Fruit fly (Drosophila melanogaster) whole organism, embryonic: ENCODE measurements around the gene Ac76E.

Experiments
- Atf-2 ChIP-seq: fragments of 200-800 bp; sonication (Bioruptor generic); optimal IDR thresholded peaks from 2 replicates; lab custom pipeline; 2016; ENCODE audit warnings: missing biosample characterization, missing genetic modification characterization
- CG10209 ChIP-seq: fragments of 200-800 bp; sonication (Bioruptor generic); optimal IDR thresholded peaks from 3 replicates; lab custom pipeline; 2017; ENCODE audit warnings: missing biosample characterization, mild to moderate bottlenecking, missing genetic modification characterization, missing genetic modification reagents
- CG10274 ChIP-seq: fragments of 200-800 bp; sonication (Bioruptor generic); optimal IDR thresholded peaks from 3 replicates; lab custom pipeline; 2017; ENCODE audit warnings: missing biosample characterization, mild to moderate bottlenecking, missing genetic modification characterization
- CG10321 ChIP-seq: fragments of 200-800 bp; sonication (Bioruptor generic); IDR thresholded peaks from 2 replicates; pipeline ENCODE4 v1.3.6; 2022; ENCODE audit warnings: missing biosample characterization, missing genetic modification characterization
- CG11695 ChIP-seq: fragments of 200-800 bp; sonication (Bioruptor generic); IDR thresholded peaks from 3 replicates; pipeline ENCODE4 v1.3.6; 2022; ENCODE audit warnings: missing biosample characterization, missing genetic modification characterization
- CG12942 ChIP-seq: fragments of 200-800 bp; sonication (Bioruptor generic); optimal IDR thresholded peaks from 3 replicates; lab custom pipeline; 2016; ENCODE audit warnings: missing biosample characterization, missing genetic modification characterization
- CG14014 ChIP-seq: fragments of 200-800 bp; sonication (Bioruptor generic); IDR thresholded peaks from 2 replicates; pipeline ENCODE4 v1.3.6; 2022; ENCODE audit warnings: missing biosample characterization, missing genetic modification characterization
- CG14965 ChIP-seq: fragments of 200-800 bp; sonication (Bioruptor generic); optimal IDR thresholded peaks from 2 replicates; lab custom pipeline; 2016; ENCODE audit warnings: missing biosample characterization, missing genetic modification characterization, borderline replicate concordance
- CG15514 ChIP-seq: fragments of 200-800 bp; sonication (Bioruptor generic); optimal IDR thresholded peaks from 3 replicates; lab custom pipeline; 2017; ENCODE audit warnings: missing biosample characterization, missing genetic modification characterization, mild to moderate bottlenecking, moderate library complexity, missing genetic modification reagents
- CG1602 ChIP-seq: fragments of 200-800 bp; sonication (Bioruptor generic); optimal IDR thresholded peaks from 3 replicates; lab custom pipeline; 2016; ENCODE audit warnings: missing biosample characterization, missing genetic modification characterization
- CG17328 ChIP-seq: fragments of 200-800 bp; sonication (Bioruptor generic); IDR thresholded peaks from 2 replicates; pipeline ENCODE4 v1.3.6; 2022; ENCODE audit warnings: missing biosample characterization, missing genetic modification characterization
- CG17359 ChIP-seq: fragments of 200-800 bp; sonication (Bioruptor generic); optimal IDR thresholded peaks from 3 replicates; lab custom pipeline; 2018; ENCODE audit warnings: missing biosample characterization, mild to moderate bottlenecking, missing genetic modification characterization, moderate library complexity
- CG17802 ChIP-seq: fragments of 200-800 bp; sonication (Bioruptor generic); optimal IDR thresholded peaks from 2 replicates; lab custom pipeline; 2018; ENCODE audit warnings: missing biosample characterization, mild to moderate bottlenecking, missing genetic modification characterization, moderate library complexity
- CG18619 ChIP-seq: fragments of 200-800 bp; sonication (Bioruptor generic); optimal IDR thresholded peaks from 3 replicates; lab custom pipeline; 2017; ENCODE audit warnings: missing biosample characterization, mild to moderate bottlenecking, missing genetic modification characterization
- CG2712 ChIP-seq: fragments of 200-800 bp; optimal IDR thresholded peaks from 3 replicates; lab custom pipeline; 2019; ENCODE audit warnings: missing biosample characterization, mild to moderate bottlenecking, missing genetic modification characterization, moderate library complexity
- CG32772 ChIP-seq: fragments of 200-800 bp; sonication (Bioruptor generic); IDR thresholded peaks from 2 replicates; pipeline ENCODE4 v1.3.6; 2022; ENCODE audit warnings: missing biosample characterization, missing genetic modification characterization
- CG4854 ChIP-seq: fragments of 200-800 bp; sonication (Bioruptor generic); optimal IDR thresholded peaks from 2 replicates; lab custom pipeline; 2016; ENCODE audit warnings: missing biosample characterization, missing genetic modification characterization, inconsistent platforms
- CG6175 ChIP-seq: fragments of 200-800 bp; sonication (Bioruptor generic); IDR thresholded peaks from 3 replicates; pipeline ENCODE4 v1.3.6; 2022; ENCODE audit warnings: missing biosample characterization, missing genetic modification characterization
- CG6813 ChIP-seq: fragments of 200-800 bp; sonication (Bioruptor generic); optimal IDR thresholded peaks from 2 replicates; lab custom pipeline; 2017; ENCODE audit warnings: missing biosample characterization, missing genetic modification characterization, mild to moderate bottlenecking, moderate library complexity, missing genetic modification reagents
- CG9215 ChIP-seq: fragments of 200-800 bp; sonication (Bioruptor generic); IDR thresholded peaks from 2 replicates; pipeline ENCODE4 v1.3.6; 2022; ENCODE audit warnings: missing biosample characterization, missing genetic modification characterization
- Chrac-16 ChIP-seq: fragments of 200-800 bp; sonication (Bioruptor generic); optimal IDR thresholded peaks from 3 replicates; lab custom pipeline; 2016; ENCODE audit warnings: missing biosample characterization, missing genetic modification characterization
- Dbx ChIP-seq: fragments of 200-800 bp; sonication (Bioruptor generic); IDR thresholded peaks from 3 replicates; pipeline ENCODE4 v1.3.6; 2022; ENCODE audit warnings: missing biosample characterization, missing genetic modification characterization
- Dip3 ChIP-seq: fragments of 200-800 bp; sonication (Bioruptor generic); optimal IDR thresholded peaks from 3 replicates; lab custom pipeline; 2016; ENCODE audit warnings: missing biosample characterization, missing genetic modification characterization
- H15 ChIP-seq: fragments of 200-800 bp; sonication (Bioruptor generic); IDR thresholded peaks from 3 replicates; pipeline ENCODE4 v1.3.6; 2022; ENCODE audit warnings: missing biosample characterization, missing genetic modification characterization
- Ptx1 ChIP-seq: fragments of 200-800 bp; sonication (Bioruptor generic); IDR thresholded peaks from 2 replicates; pipeline ENCODE4 v1.3.6; 2022; ENCODE audit warnings: missing biosample characterization, missing genetic modification characterization
- Sox102F ChIP-seq: fragments of 200-800 bp; sonication (Bioruptor generic); optimal IDR thresholded peaks from 2 replicates; lab custom pipeline; 2018; ENCODE audit warnings: missing biosample characterization, mild to moderate bottlenecking, missing genetic modification characterization, moderate library complexity
- YL-1 ChIP-seq: fragments of 200-800 bp; sonication (Bioruptor generic); optimal IDR thresholded peaks from 3 replicates; lab custom pipeline; 2017; ENCODE audit warnings: missing biosample characterization, mild to moderate bottlenecking, missing genetic modification characterization
- bab2 ChIP-seq: fragments of 200-800 bp; sonication (Bioruptor generic); optimal IDR thresholded peaks from 2 replicates; lab custom pipeline; 2016; ENCODE audit warnings: missing biosample characterization, missing genetic modification characterization
- bsh ChIP-seq, 2 experiments: fragments of 200-800 bp; sonication (Bioruptor generic); optimal IDR thresholded peaks; 2 replicates each; lab custom pipeline; 2017 to 2018; ENCODE audit warnings: mild to moderate bottlenecking in 2 of 2, missing biosample characterization in 2 of 2, missing genetic modification characterization in 2 of 2, moderate library complexity in 1 of 2
- cg ChIP-seq: fragments of 200-800 bp; sonication (Bioruptor generic); optimal IDR thresholded peaks from 3 replicates; lab custom pipeline; 2019; ENCODE audit warnings: missing biosample characterization, mild to moderate bottlenecking, missing genetic modification characterization, moderate library complexity
- crp ChIP-seq, 2 experiments: fragments of 200-800 bp; sonication (Bioruptor generic); optimal IDR thresholded peaks; 2 replicates in 1 of 2; 3 replicates in 1 of 2; lab custom pipeline; 2017; ENCODE audit warnings: missing biosample characterization in 2 of 2, missing genetic modification characterization in 2 of 2, mild to moderate bottlenecking in 1 of 2, moderate library complexity in 1 of 2
- da ChIP-seq: fragments of 200-800 bp; sonication (Bioruptor generic); optimal IDR thresholded peaks from 2 replicates; lab custom pipeline; 2016; ENCODE audit warnings: missing biosample characterization, missing genetic modification characterization
- dmrt11E ChIP-seq: fragments of 200-800 bp; sonication (Bioruptor generic); optimal IDR thresholded peaks from 3 replicates; lab custom pipeline; 2018; ENCODE audit warnings: missing biosample characterization, mild to moderate bottlenecking, missing genetic modification characterization, moderate library complexity
- ewg ChIP-seq: fragments of 200-800 bp; sonication (Bioruptor generic); optimal IDR thresholded peaks from 3 replicates; lab custom pipeline; 2017; ENCODE audit warnings: mild to moderate bottlenecking, missing biosample characterization, missing genetic modification reagents, missing genetic modification characterization
- fd102C ChIP-seq: fragments of 200-800 bp; sonication (Bioruptor generic); optimal IDR thresholded peaks from 2 replicates; lab custom pipeline; 2018; ENCODE audit warnings: missing biosample characterization, mild to moderate bottlenecking, missing genetic modification characterization, moderate library complexity
- gce ChIP-seq: fragments of 200-800 bp; sonication (Bioruptor generic); IDR thresholded peaks from 3 replicates; pipeline ENCODE4 v1.3.6; 2022; ENCODE audit warnings: missing biosample characterization, missing genetic modification characterization
- gsb ChIP-seq: fragments of 200-800 bp; sonication (Bioruptor generic); IDR thresholded peaks from 2 replicates; pipeline ENCODE4 v1.3.6; 2022; ENCODE audit warnings: missing biosample characterization, missing genetic modification characterization
- kni ChIP-seq: fragments of 200-800 bp; sonication (Bioruptor generic); optimal IDR thresholded peaks from 3 replicates; lab custom pipeline; 2017; ENCODE audit warnings: mild to moderate bottlenecking, missing biosample characterization, missing genetic modification reagents, missing genetic modification characterization
- nau ChIP-seq: fragments of 200-800 bp; sonication (Bioruptor generic); optimal IDR thresholded peaks from 3 replicates; lab custom pipeline; 2017; ENCODE audit warnings: missing biosample characterization, mild to moderate bottlenecking, missing genetic modification characterization, missing genetic modification reagents
- oc ChIP-seq: fragments of 200-800 bp; sonication (Bioruptor generic); optimal IDR thresholded peaks from 2 replicates; lab custom pipeline; 2018; ENCODE audit warnings: missing biosample characterization, mild to moderate bottlenecking, missing genetic modification characterization, moderate library complexity
- peb ChIP-seq: fragments of 200-800 bp; sonication (Bioruptor generic); IDR thresholded peaks from 2 replicates; pipeline ENCODE4 v1.3.6; 2022; ENCODE audit warnings: missing biosample characterization, missing genetic modification characterization
- repo ChIP-seq: fragments of 200-800 bp; sonication (Bioruptor generic); optimal IDR thresholded peaks from 2 replicates; lab custom pipeline; 2016; ENCODE audit warnings: missing biosample characterization, missing genetic modification characterization
- shn ChIP-seq: fragments of 200-800 bp; sonication (Bioruptor generic); optimal IDR thresholded peaks from 3 replicates; lab custom pipeline; 2016; ENCODE audit warnings: missing biosample characterization, missing genetic modification characterization
- slp2 ChIP-seq: fragments of 200-800 bp; sonication (Bioruptor generic); optimal IDR thresholded peaks from 2 replicates; lab custom pipeline; 2016; ENCODE audit warnings: missing biosample characterization, missing genetic modification characterization
- tna ChIP-seq: fragments of 200-800 bp; sonication (Bioruptor generic); IDR thresholded peaks from 2 replicates; pipeline ENCODE4 v1.3.6; 2022; ENCODE audit warnings: missing biosample characterization, missing genetic modification characterization; ENCODE audit not compliant: partially characterized antibody
- trh ChIP-seq: fragments of 200-800 bp; sonication (Bioruptor generic); optimal IDR thresholded peaks from 2 replicates; lab custom pipeline; 2016; ENCODE audit warnings: missing biosample characterization, missing genetic modification characterization
- zen2 ChIP-seq: fragments of 200-800 bp; sonication (Bioruptor generic); IDR thresholded peaks from 3 replicates; pipeline ENCODE4 v1.3.6; 2022; ENCODE audit warnings: missing biosample characterization, missing genetic modification characterization; ENCODE audit not compliant: partially characterized antibody
- zfh1 ChIP-seq: fragments of 200-800 bp; sonication (Bioruptor generic); IDR thresholded peaks from 3 replicates; pipeline ENCODE4 v1.3.6; 2022; ENCODE audit warnings: missing biosample characterization, missing genetic modification characterization

Gene Ac76E

dm6 chr3L:19906780-19907705 lies 32.0 kb upstream of the Ac76E start (continued):
- no peak for TF ChIP-seq tna (GFP tag; lab: Robert Waterston, UW)
- TF ChIP-seq Sox102F, result peak; percentile 44
- TF ChIP-seq zfh1, result peak; percentile 71; the same call in 2 of the 3 replicates
- peak; percentile 85 for TF ChIP-seq CG6813 (GFP tag; lab: Kevin White, UChicago)
- peak; percentile 71 for TF ChIP-seq oc (tag; lab: Kevin White, UChicago)
- peak; percentile 18 for TF ChIP-seq CG10274 (GFP tag; lab: Kevin White, UChicago)
- TF ChIP-seq H15, result peak; percentile 65; the same call in 2 of the 3 replicates
- TF ChIP-seq cg (GFP tag; lab: Kevin White, UChicago), result peak; percentile 89
- peak; percentile 74 for TF ChIP-seq nau (GFP tag; lab: Kevin White, UChicago)
- TF ChIP-seq CG9215 (GFP tag; lab: Robert Waterston, UW), result no peak
- peak; percentile 41; the same call in 1 of the 2 replicates for TF ChIP-seq gsb
- TF ChIP-seq Atf-2 (GFP tag; lab: Kevin White, UChicago), result peak; percentile 49
- TF ChIP-seq CG10321 (GFP tag; lab: Robert Waterston, UW), result peak; percentile 92
- no peak for TF ChIP-seq Dip3 (GFP tag; lab: Kevin White, UChicago)
- TF ChIP-seq YL-1 (GFP tag; lab: Kevin White, UChicago), result peak; percentile 17
- TF ChIP-seq peb, result peak; percentile 74
- TF ChIP-seq CG32772 (GFP tag; lab: Robert Waterston, UW), result no peak
- TF ChIP-seq shn (GFP tag; lab: Kevin White, UChicago), result peak; percentile 51
- peak; percentile 74 for TF ChIP-seq da (GFP tag; lab: Kevin White, UChicago)
- peak; percentile 53 for TF ChIP-seq CG17328 (GFP tag; lab: Robert Waterston, UW)
- TF ChIP-seq CG4854 (GFP tag; lab: Kevin White, UChicago), result peak; percentile 41
- TF ChIP-seq Dbx (GFP tag; lab: Robert Waterston, UW), result peak; percentile 45; the same call in 1 of the 3 replicates
- peak; percentile 78 for TF ChIP-seq bab2 (GFP tag; lab: Kevin White, UChicago)
- TF ChIP-seq CG6175 (GFP tag; lab: Robert Waterston, UW), result no peak
- TF ChIP-seq Ptx1 (GFP tag; lab: Robert Waterston, UW), result no peak
- no peak for TF ChIP-seq CG12942 (GFP tag; lab: Kevin White, UChicago)
- peak; percentile 59 for TF ChIP-seq ewg (GFP tag; lab: Kevin White, UChicago)
- no peak for TF ChIP-seq CG1602 (GFP tag; lab: Kevin White, UChicago)
- TF ChIP-seq CG15514, result peak; percentile 73
- peak; percentile 63 for TF ChIP-seq CG17359
- peak; percentile 74; the same call in 2 of the 3 replicates for TF ChIP-seq gce (GFP tag; lab: Robert Waterston, UW)
- peak; percentile 74 for TF ChIP-seq CG14965 (GFP tag; lab: Kevin White, UChicago)
- TF ChIP-seq repo (GFP tag; lab: Kevin White, UChicago), result peak; percentile 62
- TF ChIP-seq zen2 (GFP tag; lab: Robert Waterston, UW), result no peak
- TF ChIP-seq CG14014 (GFP tag; lab: Robert Waterston, UW), result peak; percentile 67; the same call in 1 of the 2 replicates
- TF ChIP-seq CG2712, result peak; percentile 41
- TF ChIP-seq trh (GFP tag; lab: Kevin White, UChicago), result peak; percentile 15
- TF ChIP-seq Chrac-16, result no peak
- no peak for TF ChIP-seq fd102C (GFP tag; lab: Kevin White, UChicago)
- TF ChIP-seq dmrt11E (tag; lab: Kevin White, UChicago), result peak; percentile 52
- TF ChIP-seq CG11695, result peak; percentile 80
- TF ChIP-seq slp2, result no peak
- TF ChIP-seq CG17802 (tag; lab: Kevin White, UChicago), result peak; percentile 24
- peak in 1 of 2 experiments; percentile 77 for TF ChIP-seq bsh (GFP tag; optimal IDR thresholded peaks at IDR 0.05; lab: Kevin White, UChicago)
- TF ChIP-seq CG10209 (GFP tag; lab: Kevin White, UChicago), result peak; percentile 69
- TF ChIP-seq CG18619, result peak; percentile 58
- no peak for TF ChIP-seq crp (GFP tag; optimal IDR thresholded peaks at IDR 0.05; lab: Kevin White, UChicago)
- TF ChIP-seq kni, result peak; percentile 92
